Worm (Caenorhabditis elegans) whole organism, L4 larva: ENCODE measurements around the gene twk-45.

ENCODE experiments used
- F26F4.8 ChIP-seq: fragments of 200-800 bp; sonication (Bioruptor generic); conservative IDR thresholded peaks from 2 replicates; pipeline ENCODE4 v1.3.6; 2022; ENCODE audit warnings: missing genetic modification characterization, missing compliant biosample characterization
- F37D6.2 ChIP-seq: sonication (generic microtip); optimal IDR thresholded peaks from 2 replicates; lab custom pipeline; 2016; ENCODE audit warnings: mild to moderate bottlenecking, missing genetic modification characterization, missing compliant biosample characterization
- F44E2.7 ChIP-seq: fragments of 200-800 bp; sonication (Bioruptor generic); IDR thresholded peaks from 2 replicates; pipeline ENCODE4 v2.1.2; 2022; ENCODE audit warnings: missing genetic modification characterization, missing compliant biosample characterization
- F49E8.2 ChIP-seq: sonication (generic microtip); optimal IDR thresholded peaks from 2 replicates; lab custom pipeline; 2016; ENCODE audit warnings: missing compliant biosample characterization, mild to moderate bottlenecking, missing genetic modification characterization, borderline replicate concordance
- Y105C5A.15 ChIP-seq: fragments of 200-800 bp; sonication (Bioruptor generic); IDR thresholded peaks from 2 replicates; pipeline ENCODE4 v1.3.6; 2022; ENCODE audit warnings: missing genetic modification characterization, missing compliant biosample characterization
- aha-1 ChIP-seq: fragments of 150-350 bp; peaks from one replicate; lab custom pipeline; 2014; ENCODE audit warnings: missing biosample characterization, missing genetic modification characterization
- ama-1 ChIP-seq: fragments of 150-350 bp; optimal IDR thresholded peaks from 2 replicates; lab custom pipeline; 2014; ENCODE audit warnings: inconsistent platforms, mixed read lengths
- ceh-82 ChIP-seq: sonication (generic microtip); optimal IDR thresholded peaks from 2 replicates; lab custom pipeline; 2017; ENCODE audit warnings: missing biosample characterization, missing genetic modification characterization
- daf-16 ChIP-seq, 3 experiments: sonication (generic microtip); optimal IDR thresholded peaks; 2 replicates each; lab custom pipeline; 2016 to 2017; ENCODE audit warnings: missing genetic modification characterization in 3 of 3, missing genetic modification reagents in 3 of 3, mild to moderate bottlenecking in 2 of 3, missing compliant biosample characterization in 2 of 3, missing biosample characterization in 1 of 3, moderate library complexity in 1 of 3
- dmd-6 ChIP-seq: fragments of 200-800 bp; sonication (Bioruptor generic); IDR thresholded peaks from 2 replicates; pipeline ENCODE4 v1.3.6; 2022; ENCODE audit warnings: missing genetic modification reagents, missing genetic modification characterization, missing compliant biosample characterization
- dpl-1 ChIP-seq: fragments of 150-350 bp; optimal IDR thresholded peaks from 2 replicates; lab custom pipeline; 2014; ENCODE audit warnings: missing biosample characterization, missing genetic modification reagents, missing genetic modification characterization
- dve-1 ChIP-seq: sonication (generic microtip); optimal IDR thresholded peaks from 2 replicates; lab custom pipeline; 2017; ENCODE audit warnings: antibody characterized with exemption, mild to moderate bottlenecking, missing genetic modification characterization, missing compliant biosample characterization; ENCODE audit not compliant: insufficient read depth
- hlh-11 ChIP-seq: fragments of 200-800 bp; sonication (Bioruptor generic); optimal IDR thresholded peaks from 2 replicates; lab custom pipeline; 2018; ENCODE audit warnings: mild to moderate bottlenecking, missing genetic modification characterization, missing compliant biosample characterization
- hlh-30 ChIP-seq: sonication (generic microtip); optimal IDR thresholded peaks from 2 replicates; lab custom pipeline; 2017; ENCODE audit warnings: antibody characterized with exemption, mild to moderate bottlenecking, missing genetic modification characterization, missing compliant biosample characterization; ENCODE audit not compliant: insufficient read depth
- hmg-1.1 ChIP-seq: fragments of 200-800 bp; sonication (Bioruptor generic); IDR thresholded peaks from 2 replicates; pipeline ENCODE4 v1.3.6; 2022; ENCODE audit warnings: missing genetic modification reagents, missing genetic modification characterization, missing compliant biosample characterization
- jun-1 ChIP-seq: fragments of 150-350 bp; optimal IDR thresholded peaks from 2 replicates; lab custom pipeline; 2014; ENCODE audit warnings: missing biosample characterization, missing genetic modification reagents, missing genetic modification characterization
- lin-1 ChIP-seq: fragments of 200-800 bp; sonication (Bioruptor generic); IDR thresholded peaks from 2 replicates; pipeline ENCODE4 v1.3.6; 2022; ENCODE audit warnings: missing genetic modification reagents, missing genetic modification characterization, missing compliant biosample characterization
- lin-13 ChIP-seq: fragments of 150-350 bp; optimal IDR thresholded peaks from 2 replicates; lab custom pipeline; 2014; ENCODE audit warnings: missing biosample characterization, missing genetic modification reagents, missing genetic modification characterization
- lin-38 ChIP-seq: fragments of 200-800 bp; sonication (Bioruptor generic); IDR thresholded peaks from 2 replicates; pipeline ENCODE4 v1.3.6; 2022; ENCODE audit warnings: missing genetic modification reagents, missing genetic modification characterization, missing compliant biosample characterization
- lir-3 ChIP-seq: sonication (generic microtip); optimal IDR thresholded peaks from 2 replicates; lab custom pipeline; 2016; ENCODE audit warnings: mild to moderate bottlenecking, missing genetic modification characterization, missing compliant biosample characterization
- lsy-2 ChIP-seq, 2 experiments: fragments of 150-350 bp in 1 of 2; sonication (generic microtip) in 1 of 2; optimal IDR thresholded peaks; 2 replicates each; lab custom pipeline; 2014 to 2017; ENCODE audit warnings: missing biosample characterization in 2 of 2, missing genetic modification characterization in 2 of 2
- mdl-1 ChIP-seq, 2 experiments: fragments of 150-350 bp in 1 of 2; sonication (generic microtip) in 1 of 2; optimal IDR thresholded peaks; 2 replicates each; lab custom pipeline; 2014 to 2017; ENCODE audit warnings: missing biosample characterization in 2 of 2, missing genetic modification characterization in 2 of 2
- mdt-29 ChIP-seq: fragments of 200-800 bp; sonication (Bioruptor generic); IDR thresholded peaks from 2 replicates; pipeline ENCODE4 v1.3.6; 2022; ENCODE audit warnings: missing genetic modification reagents, missing genetic modification characterization, missing compliant biosample characterization
- mep-1 ChIP-seq: fragments of 150-350 bp; sonication (generic microtip); optimal IDR thresholded peaks from 3 replicates; lab custom pipeline; 2014; ENCODE audit warnings: missing biosample characterization, missing genetic modification characterization
- mes-2 ChIP-seq: sonication (generic microtip); optimal IDR thresholded peaks from 2 replicates; lab custom pipeline; 2016; ENCODE audit warnings: missing genotype, mild to moderate bottlenecking, missing genetic modification characterization, missing compliant biosample characterization; ENCODE audit not compliant: poor library complexity, severe bottlenecking
- nhr-10 ChIP-seq: fragments of 150-350 bp; optimal IDR thresholded peaks from 2 replicates; lab custom pipeline; 2014; ENCODE audit warnings: missing biosample characterization, missing genetic modification characterization
- nhr-102 ChIP-seq: sonication (generic microtip); optimal IDR thresholded peaks from 2 replicates; lab custom pipeline; 2016; ENCODE audit warnings: mild to moderate bottlenecking, missing genetic modification characterization, moderate library complexity, missing compliant biosample characterization
- nhr-11 ChIP-seq: fragments of 150-350 bp; optimal IDR thresholded peaks from 2 replicates; lab custom pipeline; 2014; ENCODE audit warnings: missing biosample characterization, missing genetic modification characterization
- nhr-28 ChIP-seq: fragments of 150-350 bp; optimal IDR thresholded peaks from 2 replicates; lab custom pipeline; 2014; ENCODE audit warnings: missing biosample characterization, missing genetic modification characterization
- nhr-6 ChIP-seq: fragments of 150-350 bp; optimal IDR thresholded peaks from 2 replicates; lab custom pipeline; 2014; ENCODE audit warnings: missing biosample characterization, missing genetic modification characterization
- pha-4 ChIP-seq, 2 experiments: fragments of 150-350 bp in 1 of 2; fragments of 200-800 bp in 1 of 2; sonication (Bioruptor generic) in 1 of 2; IDR thresholded peaks in 1 of 2; optimal IDR thresholded peaks in 1 of 2; 2 replicates each; pipeline versions ENCODE4 v1.3.6 to Lab custom; 2014 to 2022; ENCODE audit warnings: missing genetic modification characterization in 2 of 2, missing genetic modification reagents in 2 of 2, missing biosample characterization in 1 of 2, missing compliant biosample characterization in 1 of 2
- php-3 ChIP-seq: fragments of 200-800 bp; sonication (Bioruptor generic); IDR thresholded peaks from 2 replicates; pipeline ENCODE4 v1.3.6; 2022; ENCODE audit warnings: missing genetic modification reagents, missing genetic modification characterization, missing compliant biosample characterization
- pqm-1 ChIP-seq: sonication (generic microtip); optimal IDR thresholded peaks from 2 replicates; lab custom pipeline; 2017; ENCODE audit warnings: missing biosample characterization, missing genetic modification characterization
- rbr-2 ChIP-seq: sonication (generic microtip); optimal IDR thresholded peaks from 2 replicates; lab custom pipeline; 2016; ENCODE audit warnings: missing genotype, missing genetic modification characterization, missing compliant biosample characterization
- saeg-2 ChIP-seq: fragments of 200-800 bp; sonication (Bioruptor generic); IDR thresholded peaks from 2 replicates; pipeline ENCODE4 v1.3.6; 2022; ENCODE audit warnings: missing genetic modification reagents, missing genetic modification characterization, missing compliant biosample characterization
- snpc-4 ChIP-seq: fragments of 150-350 bp; optimal IDR thresholded peaks from 2 replicates; lab custom pipeline; 2014; ENCODE audit warnings: missing biosample characterization, missing genetic modification characterization
- tag-97 ChIP-seq: fragments of 200-800 bp; sonication (Bioruptor generic); IDR thresholded peaks from 2 replicates; pipeline ENCODE4 v1.3.6; 2022; ENCODE audit warnings: missing genetic modification characterization, missing compliant biosample characterization
- tra-1 ChIP-seq: fragments of 200-800 bp; sonication (Bioruptor generic); IDR thresholded peaks from 2 replicates; pipeline ENCODE4 v1.3.6; 2022; ENCODE audit warnings: missing genetic modification reagents, missing genetic modification characterization, missing compliant biosample characterization
- unc-62 ChIP-seq, 3 experiments: fragments of 150-350 bp in 1 of 3; sonication (generic microtip); optimal IDR thresholded peaks in 2 of 3; peaks in 1 of 3; 1 replicate in 1 of 3; 2 replicates in 2 of 3; lab custom pipeline; 2014 to 2017; ENCODE audit warnings: missing biosample characterization in 3 of 3, missing genetic modification characterization in 3 of 3, missing genetic modification reagents in 3 of 3, missing genotype in 1 of 3
- zag-1 ChIP-seq: fragments of 150-350 bp; optimal IDR thresholded peaks from 2 replicates; lab custom pipeline; 2014; ENCODE audit warnings: missing biosample characterization, missing genetic modification characterization
- zfp-3 ChIP-seq: fragments of 200-800 bp; sonication (Bioruptor generic); conservative IDR thresholded peaks from 2 replicates; pipeline ENCODE4 v1.3.6; 2022; ENCODE audit warnings: missing genetic modification reagents, missing genetic modification characterization, missing compliant biosample characterization
- zip-2 ChIP-seq: fragments of 150-350 bp; optimal IDR thresholded peaks from 2 replicates; lab custom pipeline; 2014; ENCODE audit warnings: missing biosample characterization, missing genetic modification characterization

The twk-45 gene

ce11 chrIII:2811410-2811809, 9.7 kb upstream of the twk-45 start (continued):
- TF ChIP-seq mdt-29 (GFP tag; lab: Robert Waterston, UW) = no peak
- no peak for TF ChIP-seq F44E2.7 (GFP tag; lab: Robert Waterston, UW)

- TF ChIP-seq unc-62 (GFP tag; optimal IDR thresholded peaks at IDR 0.05 in 1 of 2; lab: Kevin White, UChicago) (peak in 1 of 2 experiments; percentile 45), unc-62 (tag; optimal IDR thresholded peaks at IDR 0.05; lab: Kevin White, UChicago) (no peak), dmd-6 (GFP tag; lab: Robert Waterston, UW) (no peak), tag-97 (GFP tag; lab: Robert Waterston, UW) (no peak), saeg-2 (GFP tag; lab: Robert Waterston, UW) (no peak), lin-1 (no peak), nhr-6 (tag; lab: Kevin White, UChicago) (peak; percentile 8), nhr-11 (tag; lab: Kevin White, UChicago) (no peak), lir-3 (tag; lab: Kevin White, UChicago) (no peak), dve-1 (tag; lab: Kevin White, UChicago) (peak; percentile 42), tra-1 (no peak), snpc-4 (tag; lab: Kevin White, UChicago) (no peak), hmg-1.1 (GFP tag; lab: Robert Waterston, UW) (0 out of 2 replicates have a peak, but pooled peaks have one; percentile 21), jun-1 (tag; lab: Kevin White, UChicago) (no peak), mes-2 (tag; lab: Kevin White, UChicago) (peak; percentile 40), ceh-82 (tag; lab: Kevin White, UChicago) (no peak), hlh-30 (peak; percentile 26), rbr-2 (tag; lab: Kevin White, UChicago) (peak; percentile 14), lin-38 (peak; percentile 95), F26F4.8 (GFP tag; lab: Robert Waterston, UW) (no peak), Y105C5A.15 (GFP tag; lab: Robert Waterston, UW) (no peak), lin-13 (GFP tag; lab: Kevin White, UChicago) (no peak), nhr-10 (no peak), dpl-1 (GFP tag; lab: Kevin White, UChicago) (peak; percentile 89), zfp-3 (GFP tag; lab: Robert Waterston, UW) (no peak), zag-1 (no peak), F37D6.2 (tag; lab: Kevin White, UChicago) (no peak), lsy-2 (tag; optimal IDR thresholded peaks at IDR 0.05; lab: Kevin White, UChicago) (peak in 1 of 2 experiments; percentile 71)
Measured at ce11 chrIII:2805084-2805483, 3.4 kb upstream of the twk-45 start, which contains the start of gene Y71H2AM.3. Gene Y71H2AM.3, plus strand, starts transcription at chrIII:2805430.

ce11 chrIII:2804461-2804860, 2.8 kb upstream of the twk-45 start:
- peak; percentile 92 for TF ChIP-seq hlh-30
- TF ChIP-seq lin-38 = peak; percentile 54
- peak; percentile 61 for TF ChIP-seq hlh-11 (tag; lab: Kevin White, UChicago)
- peak in 1 of 2 experiments; percentile 58 for TF ChIP-seq mdl-1 (tag; optimal IDR thresholded peaks at IDR 0.05; lab: Kevin White, UChicago)
- peak in 1 of 2 experiments; percentile 78 for TF ChIP-seq lsy-2 (tag; optimal IDR thresholded peaks at IDR 0.05; lab: Kevin White, UChicago)
- no peak for TF ChIP-seq zip-2 (tag; lab: Kevin White, UChicago)
- TF ChIP-seq php-3 (GFP tag; lab: Robert Waterston, UW) = no peak
- TF ChIP-seq ama-1 (lab: Kevin White, UChicago) = no peak
- TF ChIP-seq daf-16 (GFP tag; optimal IDR thresholded peaks at IDR 0.05; lab: Kevin White, UChicago) = no peak
- peak; percentile 4 for TF ChIP-seq daf-16 (tag; optimal IDR thresholded peaks at IDR 0.05; lab: Kevin White, UChicago)
- TF ChIP-seq dpl-1 (GFP tag; lab: Kevin White, UChicago) = peak; percentile 55
- peak; percentile 71 for TF ChIP-seq dve-1 (tag; lab: Kevin White, UChicago)
- TF ChIP-seq nhr-6 (tag; lab: Kevin White, UChicago) = peak; percentile 13
- no peak for TF ChIP-seq nhr-102 (tag; lab: Kevin White, UChicago)
- 0 out of 2 replicates have a peak, but pooled peaks have one; percentile 25 for TF ChIP-seq dmd-6 (GFP tag; lab: Robert Waterston, UW)
- peak; percentile 45; the same call in 1 of the 2 replicates for TF ChIP-seq hmg-1.1 (GFP tag; lab: Robert Waterston, UW)
- TF ChIP-seq mep-1 (tag; lab: Kevin White, UChicago) = peak; percentile 69
- TF ChIP-seq pha-4 (GFP tag; IDR thresholded peaks at IDR 0.05; lab: Robert Waterston, UW) = no peak
- TF ChIP-seq pha-4 (tag; optimal IDR thresholded peaks at IDR 0.05; lab: Kevin White, UChicago) = peak; percentile 82
- TF ChIP-seq pqm-1 (tag; lab: Kevin White, UChicago) = peak; percentile 58
- TF ChIP-seq aha-1 (tag; lab: Kevin White, UChicago) = peak; percentile 80
- TF ChIP-seq mes-2 (tag; lab: Kevin White, UChicago) = peak; percentile 47
- peak; percentile 80 for TF ChIP-seq nhr-28
- no peak for TF ChIP-seq F49E8.2 (tag; lab: Kevin White, UChicago)
- TF ChIP-seq, all 104 proteins: peak for 17
